Fruit fly (Drosophila melanogaster) whole organism, prepupa: Measurements from ENCODE around the gene Rab26.

Experiments used
- CG15336 ChIP-seq: fragments of 200-800 bp; sonication (Bioruptor generic); IDR thresholded peaks from 2 replicates; pipeline ENCODE4 v1.3.6; 2022; ENCODE audit warnings: missing biosample characterization, missing genetic modification characterization
- CG31627 ChIP-seq: fragments of 200-800 bp; sonication (Bioruptor generic); optimal IDR thresholded peaks from 3 replicates; lab custom pipeline; 2016; ENCODE audit warnings: missing biosample characterization, missing genetic modification characterization
- CG34406 ChIP-seq: fragments of 200-800 bp; sonication (Bioruptor generic); optimal IDR thresholded peaks from 3 replicates; lab custom pipeline; 2016; ENCODE audit warnings: missing biosample characterization, missing genetic modification characterization
- Hr39 ChIP-seq: fragments of 200-800 bp; sonication (Bioruptor generic); optimal IDR thresholded peaks from 2 replicates; lab custom pipeline; 2016; ENCODE audit warnings: missing biosample characterization, missing genetic modification characterization
- Hr4 ChIP-seq: fragments of 200-800 bp; sonication (Bioruptor generic); optimal IDR thresholded peaks from 3 replicates; lab custom pipeline; 2016; ENCODE audit warnings: missing biosample characterization, missing genetic modification characterization
- Smox ChIP-seq: fragments of 200-800 bp; sonication (Bioruptor generic); optimal IDR thresholded peaks from 3 replicates; lab custom pipeline; 2016; ENCODE audit warnings: missing biosample characterization, missing genetic modification characterization
- esn ChIP-seq: fragments of 200-800 bp; sonication (Bioruptor generic); optimal IDR thresholded peaks from 2 replicates; lab custom pipeline; 2016; ENCODE audit warnings: missing biosample characterization, mild to moderate bottlenecking, missing genetic modification characterization, moderate library complexity
- fd59A ChIP-seq: fragments of 200-800 bp; sonication (Bioruptor generic); optimal IDR thresholded peaks from 2 replicates; lab custom pipeline; 2017; ENCODE audit warnings: missing biosample characterization, mild to moderate bottlenecking, missing genetic modification characterization, missing genetic modification reagents
- spab ChIP-seq: fragments of 200-800 bp; sonication (Bioruptor generic); optimal IDR thresholded peaks from 2 replicates; lab custom pipeline; 2017; ENCODE audit warnings: missing biosample characterization, mild to moderate bottlenecking, missing genetic modification characterization, missing genetic modification reagents

DNA sequence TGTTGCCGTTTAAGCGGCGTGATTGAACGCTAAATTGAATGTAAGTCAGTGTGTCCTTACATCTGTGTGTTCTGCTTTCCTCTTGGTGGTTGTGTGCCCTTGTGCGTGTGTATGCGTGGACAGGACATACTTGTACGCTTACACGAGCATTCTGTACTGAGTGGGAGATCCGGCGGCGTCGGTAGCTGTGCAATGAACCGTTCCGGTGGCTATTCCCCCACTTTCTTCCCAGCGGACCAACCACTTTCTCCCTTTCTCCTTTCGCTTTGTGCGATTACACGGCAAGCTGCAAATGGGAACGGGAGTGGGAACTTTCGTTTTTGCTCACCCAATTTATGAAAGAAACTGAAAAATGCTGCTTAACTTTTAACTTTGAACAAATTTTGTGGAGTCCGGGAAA lies 6.2 kb downstream of the Rab26 start:
- TF ChIP-seq CG15336 (no peak), CG34406 (GFP tag; lab: Kevin White, UChicago) (no peak), CG31627 (GFP tag; lab: Kevin White, UChicago) (no peak), Hr4 (GFP tag; lab: Kevin White, UChicago) (no peak), esn (GFP tag; lab: Kevin White, UChicago) (no peak), fd59A (no peak), Smox (GFP tag; lab: Kevin White, UChicago) (no peak), Hr39 (GFP tag; lab: Kevin White, UChicago) (no peak), spab (no peak)
